Worm (Caenorhabditis elegans) whole organism, late embryonic: ENCODE results near the gene AC3.5.

Experiments
- K09A11.1 ChIP-seq: sonication (generic microtip); optimal IDR thresholded peaks from 2 replicates; lab custom pipeline; 2017; ENCODE audit warnings: antibody characterized with exemption, mild to moderate bottlenecking, missing genetic modification characterization, missing compliant biosample characterization; ENCODE audit not compliant: insufficient read depth
- T23F11.4 ChIP-seq: fragments of 200-800 bp; sonication (Bioruptor generic); optimal IDR thresholded peaks from 2 replicates; lab custom pipeline; 2018; ENCODE audit warnings: mild to moderate bottlenecking, missing genetic modification characterization, missing compliant biosample characterization
- ama-1 ChIP-seq: fragments of 150-350 bp; optimal IDR thresholded peaks from 2 replicates; lab custom pipeline; 2014
- ceh-31 ChIP-seq: sonication (generic microtip); optimal IDR thresholded peaks from 2 replicates; lab custom pipeline; 2016; ENCODE audit warnings: missing genetic modification characterization, missing compliant biosample characterization
- ceh-34 ChIP-seq: sonication (generic microtip); optimal IDR thresholded peaks from 2 replicates; lab custom pipeline; 2016; ENCODE audit warnings: mild to moderate bottlenecking, missing genetic modification characterization, missing compliant biosample characterization
- ceh-48 ChIP-seq: sonication (generic microtip); optimal IDR thresholded peaks from 2 replicates; lab custom pipeline; 2016; ENCODE audit warnings: missing genetic modification characterization, inconsistent platforms, missing compliant biosample characterization
- ets-4 ChIP-seq: sonication (generic microtip); optimal IDR thresholded peaks from 2 replicates; lab custom pipeline; 2016; ENCODE audit warnings: missing genetic modification characterization, missing compliant biosample characterization
- fkh-10 ChIP-seq: fragments of 150-350 bp; optimal IDR thresholded peaks from 2 replicates; lab custom pipeline; 2014; ENCODE audit warnings: missing biosample characterization, missing genetic modification reagents, missing genetic modification characterization
- hlh-13 ChIP-seq: fragments of 200-800 bp; sonication (Bioruptor generic); optimal IDR thresholded peaks from 2 replicates; lab custom pipeline; 2018; ENCODE audit warnings: mild to moderate bottlenecking, missing genetic modification characterization, missing compliant biosample characterization
- hlh-8 ChIP-seq: sonication (generic microtip); optimal IDR thresholded peaks from 2 replicates; lab custom pipeline; 2016; ENCODE audit warnings: missing genotype, missing genetic modification characterization, missing compliant biosample characterization
- pha-4 ChIP-seq: fragments of 150-350 bp; optimal IDR thresholded peaks from 2 replicates; lab custom pipeline; 2018; ENCODE audit warnings: missing biosample characterization, missing genetic modification reagents, missing genetic modification characterization
- rnt-1 ChIP-seq: sonication (generic microtip); optimal IDR thresholded peaks from 2 replicates; lab custom pipeline; 2016; ENCODE audit warnings: missing genetic modification characterization, missing compliant biosample characterization
- syd-9 ChIP-seq: sonication (generic microtip); optimal IDR thresholded peaks from 2 replicates; lab custom pipeline; 2016; ENCODE audit warnings: mild to moderate bottlenecking, missing genetic modification characterization, moderate library complexity, missing compliant biosample characterization

- TF ChIP-seq T23F11.4 (GFP tag; lab: Kevin White, UChicago) (no peak), hlh-13 (no peak), hlh-8 (tag; lab: Kevin White, UChicago) (no peak), ceh-31 (tag; lab: Kevin White, UChicago) (no peak), rnt-1 (tag; lab: Kevin White, UChicago) (no peak), K09A11.1 (tag; lab: Kevin White, UChicago) (no peak), ama-1 (no peak), ceh-34 (tag; lab: Kevin White, UChicago) (no peak), fkh-10 (GFP tag; lab: Kevin White, UChicago) (no peak), pha-4 (tag; lab: Kevin White, UChicago) (no peak), ets-4 (tag; lab: Kevin White, UChicago) (no peak), ceh-48 (tag; lab: Kevin White, UChicago) (no peak), syd-9 (tag; lab: Kevin White, UChicago) (no peak)
Observed at ce11 chrV:10371951-10372350, 16.4 kb upstream of the AC3.5 start, which contains the start of gene ugt-49.
